Worm (Caenorhabditis elegans) whole organism, late embryonic: ENCODE results near the gene F48B9.8.
A peak's percentile ranks its signal among the peaks of the same experiment; 100 is the strongest.

Experiments used
- C38D4.7 ChIP-seq: fragments of 200-800 bp; sonication (Bioruptor generic); optimal IDR thresholded peaks from 2 replicates; lab custom pipeline; 2018; ENCODE audit warnings: mild to moderate bottlenecking, missing genetic modification characterization, moderate library complexity, missing compliant biosample characterization
- F13H6.1 ChIP-seq: sonication (generic microtip); optimal IDR thresholded peaks from 2 replicates; lab custom pipeline; 2016; ENCODE audit warnings: missing genetic modification characterization, missing compliant biosample characterization
- K09A11.1 ChIP-seq: sonication (generic microtip); optimal IDR thresholded peaks from 2 replicates; lab custom pipeline; 2017; ENCODE audit warnings: antibody characterized with exemption, mild to moderate bottlenecking, missing genetic modification characterization, missing compliant biosample characterization; ENCODE audit not compliant: insufficient read depth
- ahr-1 ChIP-seq: sonication (generic microtip); optimal IDR thresholded peaks from 2 replicates; lab custom pipeline; 2016; ENCODE audit warnings: missing genetic modification characterization, missing compliant biosample characterization
- ceh-18 ChIP-seq: sonication (generic microtip); optimal IDR thresholded peaks from 2 replicates; lab custom pipeline; 2016; ENCODE audit warnings: missing genetic modification characterization, missing compliant biosample characterization
- ceh-22 ChIP-seq: sonication (generic microtip); optimal IDR thresholded peaks from 2 replicates; lab custom pipeline; 2017; ENCODE audit warnings: missing biosample characterization, missing genetic modification characterization
- ceh-31 ChIP-seq: sonication (generic microtip); optimal IDR thresholded peaks from 2 replicates; lab custom pipeline; 2016; ENCODE audit warnings: missing genetic modification characterization, missing compliant biosample characterization
- ceh-34 ChIP-seq: sonication (generic microtip); optimal IDR thresholded peaks from 2 replicates; lab custom pipeline; 2016; ENCODE audit warnings: mild to moderate bottlenecking, missing genetic modification characterization, missing compliant biosample characterization
- ceh-45 ChIP-seq: fragments of 200-800 bp; sonication (Bioruptor generic); IDR thresholded peaks from 2 replicates; pipeline ENCODE4 v1.3.6; 2022; ENCODE audit warnings: missing genetic modification reagents, missing genetic modification characterization, missing compliant biosample characterization
- ceh-48 ChIP-seq: sonication (generic microtip); optimal IDR thresholded peaks from 2 replicates; lab custom pipeline; 2016; ENCODE audit warnings: missing genetic modification characterization, inconsistent platforms, missing compliant biosample characterization
- ceh-6 ChIP-seq: fragments of 200-800 bp; sonication (Bioruptor generic); optimal IDR thresholded peaks from 2 replicates; lab custom pipeline; 2018; ENCODE audit warnings: mild to moderate bottlenecking, missing genetic modification characterization, missing compliant biosample characterization
- ceh-9 ChIP-seq: sonication (generic microtip); optimal IDR thresholded peaks from 2 replicates; lab custom pipeline; 2016; ENCODE audit warnings: mild to moderate bottlenecking, missing genetic modification characterization, inconsistent platforms, missing compliant biosample characterization
- lin-11 ChIP-seq: fragments of 200-800 bp; sonication (Bioruptor generic); optimal IDR thresholded peaks from 2 replicates; lab custom pipeline; 2018; ENCODE audit warnings: mild to moderate bottlenecking, missing genetic modification characterization, missing compliant biosample characterization
- madf-2 ChIP-seq: sonication (generic microtip); optimal IDR thresholded peaks from 2 replicates; lab custom pipeline; 2017; ENCODE audit warnings: missing genetic modification characterization, missing compliant biosample characterization
- nhr-11 ChIP-seq: fragments of 150-350 bp; optimal IDR thresholded peaks from 2 replicates; lab custom pipeline; 2014; ENCODE audit warnings: missing biosample characterization, missing genetic modification characterization
- nhr-232 ChIP-seq: sonication (generic microtip); optimal IDR thresholded peaks from 2 replicates; lab custom pipeline; 2016; ENCODE audit warnings: missing genetic modification characterization, missing compliant biosample characterization
- pha-4 ChIP-seq: fragments of 150-350 bp; optimal IDR thresholded peaks from 2 replicates; lab custom pipeline; 2018; ENCODE audit warnings: missing biosample characterization, missing genetic modification reagents, missing genetic modification characterization
- syd-9 ChIP-seq: sonication (generic microtip); optimal IDR thresholded peaks from 2 replicates; lab custom pipeline; 2016; ENCODE audit warnings: mild to moderate bottlenecking, missing genetic modification characterization, moderate library complexity, missing compliant biosample characterization
- tbx-7 ChIP-seq: sonication (generic microtip); optimal IDR thresholded peaks from 2 replicates; lab custom pipeline; 2016; ENCODE audit warnings: missing genotype, missing genetic modification characterization, missing compliant biosample characterization
- unc-42 ChIP-seq: sonication (generic microtip); optimal IDR thresholded peaks from 2 replicates; lab custom pipeline; 2016; ENCODE audit warnings: missing genotype, missing genetic modification characterization, missing compliant biosample characterization
- zip-5 ChIP-seq: sonication (generic microtip); optimal IDR thresholded peaks from 2 replicates; lab custom pipeline; 2016; ENCODE audit warnings: missing genetic modification characterization, missing compliant biosample characterization

The F48B9.8 gene

DNA sequence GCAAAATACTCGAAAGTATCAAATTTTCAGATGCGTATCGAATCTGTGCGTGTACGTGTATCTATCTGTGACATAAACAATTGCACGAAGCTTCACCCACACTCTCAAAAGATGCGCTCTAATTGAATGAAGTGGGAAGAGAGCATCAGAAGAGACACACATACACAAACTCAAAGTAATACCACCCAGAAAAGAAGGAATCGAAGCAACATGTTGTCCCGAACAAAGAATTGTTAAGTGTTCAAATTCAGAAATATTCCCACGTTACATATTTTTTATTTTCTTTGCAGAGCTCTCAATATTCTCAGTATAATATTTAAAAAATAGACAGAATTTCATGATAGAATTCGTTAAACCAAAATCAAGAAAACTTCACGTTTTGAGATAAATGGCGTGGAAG lies 39.3 kb downstream of the F48B9.8 start:
- TF ChIP-seq ceh-22 (tag; lab: Kevin White, UChicago) = no peak
- TF ChIP-seq tbx-7 (tag; lab: Kevin White, UChicago) = no peak
- no peak for TF ChIP-seq K09A11.1 (tag; lab: Kevin White, UChicago)
- TF ChIP-seq ceh-18 (tag; lab: Kevin White, UChicago) = no peak
- TF ChIP-seq unc-42 = peak; percentile 45
- no peak for TF ChIP-seq nhr-11 (tag; lab: Kevin White, UChicago)
- no peak for TF ChIP-seq ahr-1 (tag; lab: Kevin White, UChicago)
- no peak for TF ChIP-seq ceh-34 (tag; lab: Kevin White, UChicago)
- no peak for TF ChIP-seq zip-5

- TF ChIP-seq unc-42 (peak; percentile 30), ceh-31 (tag; lab: Kevin White, UChicago) (no peak)
These were observed 44.6 kb downstream of the F48B9.8 start, which contains the start of gene F53B1.9 for ce11 chrX:2131650-2132049. TSS of gene F53B1.9 (minus strand) at chrX:2131844.

DNA sequence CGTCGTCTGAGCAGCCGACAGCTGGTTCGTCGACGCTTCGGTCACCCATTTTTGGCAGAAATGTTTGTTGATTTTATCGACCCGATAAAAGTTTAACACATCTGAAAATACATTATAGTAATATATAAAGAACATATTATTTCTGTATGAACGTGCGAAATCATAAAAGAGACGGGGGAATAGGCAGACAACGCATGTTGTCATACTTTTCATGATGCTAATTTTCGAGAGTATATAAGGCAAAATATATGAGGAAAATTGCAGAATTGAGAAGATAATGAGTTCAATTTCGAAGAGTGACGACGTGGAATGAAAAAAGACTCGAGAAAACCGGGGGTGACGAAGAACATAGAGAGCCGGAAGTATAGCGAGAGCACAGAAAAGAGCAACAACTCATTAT lies 46.1 kb downstream of the F48B9.8 start, which contains the start of gene F53B1.8:
F53B1.8 (minus strand) TSS at position 101 of the 400 bp plus-strand sequence.
- TF ChIP-seq ceh-48 (tag; lab: Kevin White, UChicago) (no peak), K09A11.1 (tag; lab: Kevin White, UChicago) (no peak), ceh-9 (tag; lab: Kevin White, UChicago) (no peak), lin-11 (tag; lab: Kevin White, UChicago) (no peak), syd-9 (no peak), ceh-31 (tag; lab: Kevin White, UChicago) (no peak), F13H6.1 (tag; lab: Kevin White, UChicago) (no peak), nhr-232 (tag; lab: Kevin White, UChicago) (no peak), nhr-11 (tag; lab: Kevin White, UChicago) (no peak), madf-2 (tag; lab: Kevin White, UChicago) (no peak), ceh-45 (GFP tag; lab: Robert Waterston, UW) (no peak), ceh-6 (GFP tag; lab: Kevin White, UChicago) (no peak), pha-4 (tag; lab: Kevin White, UChicago) (no peak), C38D4.7 (no peak)
